Worm (Caenorhabditis elegans): ENCODE measurements around the gene glf-1.

DNA sequence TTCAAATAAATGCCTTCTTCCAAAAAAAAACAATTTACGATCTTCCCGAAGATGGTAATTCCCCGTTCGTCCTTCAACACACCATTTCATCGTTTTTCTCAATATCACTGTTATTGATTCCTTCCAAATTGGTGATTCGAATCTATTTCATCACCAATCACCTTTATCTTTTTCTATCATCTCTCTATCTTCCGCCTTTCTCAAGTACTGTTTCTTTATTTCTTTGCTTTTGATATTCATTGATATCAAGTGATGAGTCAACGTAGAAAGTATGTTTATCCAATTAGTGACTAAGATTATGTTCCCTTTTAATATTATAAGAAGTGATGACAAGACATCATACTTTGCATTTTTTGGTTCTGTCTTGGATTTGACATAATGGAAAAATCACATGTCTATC, 38.6 kb downstream of the glf-1 start:
- TF ChIP-seq nhr-25 (tag; optimal IDR thresholded peaks at IDR 0.05): no peak
- no peak for TF ChIP-seq snpc-4 (tag; optimal IDR thresholded peaks at IDR 0.05)
- TF ChIP-seq aly-2 (tag; optimal IDR thresholded peaks at IDR 0.05): no peak
- no peak for TF ChIP-seq nhr-12 (tag; optimal IDR thresholded peaks at IDR 0.05)
- no peak for TF ChIP-seq zag-1 (tag; optimal IDR thresholded peaks at IDR 0.05)
- no peak for TF ChIP-seq sea-2 (GFP tag; optimal IDR thresholded peaks at IDR 0.05)
- no peak for TF ChIP-seq ama-1 (optimal IDR thresholded peaks at IDR 0.05)
